Fruit fly (Drosophila melanogaster) whole organism, embryonic: ENCODE data around the gene CG14005.

Experiments used
- CG10147 ChIP-seq: fragments of 200-800 bp; sonication (Bioruptor generic); optimal IDR thresholded peaks from 2 replicates; lab custom pipeline; 2019; ENCODE audit warnings: missing biosample characterization, mild to moderate bottlenecking, missing genetic modification characterization, moderate library complexity
- CG10366 ChIP-seq: fragments of 200-800 bp; sonication (Bioruptor generic); IDR thresholded peaks from 2 replicates; pipeline ENCODE4 v1.3.6; 2022; ENCODE audit warnings: missing biosample characterization, missing genetic modification characterization
- CG11456 ChIP-seq: fragments of 200-800 bp; sonication (Bioruptor generic); IDR thresholded peaks from 3 replicates; pipeline ENCODE4 v1.3.6; 2022; ENCODE audit warnings: missing biosample characterization, missing genetic modification characterization
- CG11723 ChIP-seq: fragments of 200-800 bp; sonication (Bioruptor generic); optimal IDR thresholded peaks from 2 replicates; lab custom pipeline; 2017; ENCODE audit warnings: missing biosample characterization, mild to moderate bottlenecking, missing genetic modification characterization
- CG12155 ChIP-seq: fragments of 200-800 bp; sonication (Bioruptor generic); optimal IDR thresholded peaks from 3 replicates; lab custom pipeline; 2016; ENCODE audit warnings: missing biosample characterization, missing genetic modification characterization
- CG13624 ChIP-seq: fragments of 200-800 bp; sonication (Bioruptor generic); optimal IDR thresholded peaks from 2 replicates; lab custom pipeline; 2016; ENCODE audit warnings: missing biosample characterization, missing genetic modification characterization
- CG14014 ChIP-seq: fragments of 200-800 bp; sonication (Bioruptor generic); IDR thresholded peaks from 2 replicates; pipeline ENCODE4 v1.3.6; 2022; ENCODE audit warnings: missing biosample characterization, missing genetic modification characterization
- CG15514 ChIP-seq: fragments of 200-800 bp; sonication (Bioruptor generic); optimal IDR thresholded peaks from 3 replicates; lab custom pipeline; 2017; ENCODE audit warnings: missing biosample characterization, missing genetic modification characterization, mild to moderate bottlenecking, moderate library complexity, missing genetic modification reagents
- CG16813 ChIP-seq: fragments of 200-800 bp; sonication (Bioruptor generic); IDR thresholded peaks from 3 replicates; pipeline ENCODE4 v1.3.6; 2022; ENCODE audit warnings: missing biosample characterization, missing genetic modification characterization; ENCODE audit not compliant: partially characterized antibody
- CG16863 ChIP-seq: fragments of 200-800 bp; sonication (Bioruptor generic); optimal IDR thresholded peaks from 3 replicates; lab custom pipeline; 2016; ENCODE audit warnings: missing biosample characterization, missing genetic modification characterization
- CG17361 ChIP-seq: fragments of 200-800 bp; sonication (Bioruptor generic); IDR thresholded peaks from 3 replicates; pipeline ENCODE4 v1.3.6; 2022; ENCODE audit warnings: missing biosample characterization, missing genetic modification characterization
- CG17829 ChIP-seq: fragments of 200-800 bp; optimal IDR thresholded peaks from 2 replicates; lab custom pipeline; 2019; ENCODE audit warnings: missing biosample characterization, mild to moderate bottlenecking, missing genetic modification characterization, moderate library complexity
- CG18262 ChIP-seq: fragments of 200-800 bp; optimal IDR thresholded peaks from 3 replicates; lab custom pipeline; 2019; ENCODE audit warnings: missing biosample characterization, mild to moderate bottlenecking, missing genetic modification characterization, moderate library complexity
- CG2889 ChIP-seq: fragments of 200-800 bp; sonication (Bioruptor generic); IDR thresholded peaks from 3 replicates; pipeline ENCODE4 v1.3.6; 2022; ENCODE audit warnings: missing biosample characterization, missing genetic modification characterization
- CG3065 ChIP-seq: fragments of 200-800 bp; sonication (Bioruptor generic); optimal IDR thresholded peaks from 2 replicates; lab custom pipeline; 2016; ENCODE audit warnings: missing biosample characterization, missing genetic modification characterization
- CG31441 ChIP-seq: fragments of 200-800 bp; sonication (Bioruptor generic); IDR thresholded peaks from 2 replicates; pipeline ENCODE4 v1.3.6; 2022; ENCODE audit warnings: missing biosample characterization, missing genetic modification characterization
- CG32532 ChIP-seq: fragments of 200-800 bp; sonication (Bioruptor generic); IDR thresholded peaks from 2 replicates; pipeline ENCODE4 v1.3.6; 2022; ENCODE audit warnings: missing biosample characterization, missing genetic modification characterization
- CG43689 ChIP-seq: fragments of 200-800 bp; sonication (Bioruptor generic); IDR thresholded peaks from 2 replicates; pipeline ENCODE4 v1.3.6; 2022; ENCODE audit warnings: missing biosample characterization, missing genetic modification characterization
- CG4424 ChIP-seq: fragments of 200-800 bp; sonication (Bioruptor generic); optimal IDR thresholded peaks from 3 replicates; lab custom pipeline; 2016; ENCODE audit warnings: missing biosample characterization, missing genetic modification characterization
- CG4730 ChIP-seq: fragments of 200-800 bp; sonication (Bioruptor generic); IDR thresholded peaks from 2 replicates; pipeline ENCODE4 v1.3.6; 2022; ENCODE audit warnings: missing biosample characterization, missing genetic modification characterization
- CG4854 ChIP-seq: fragments of 200-800 bp; sonication (Bioruptor generic); optimal IDR thresholded peaks from 2 replicates; lab custom pipeline; 2016; ENCODE audit warnings: missing biosample characterization, missing genetic modification characterization, inconsistent platforms
- CG5245 ChIP-seq: fragments of 200-800 bp; sonication (Bioruptor generic); optimal IDR thresholded peaks from 3 replicates; lab custom pipeline; 2016; ENCODE audit warnings: missing biosample characterization, missing genetic modification characterization
- CG6689 ChIP-seq: fragments of 200-800 bp; sonication (Bioruptor generic); IDR thresholded peaks from 2 replicates; pipeline ENCODE4 v1.3.6; 2022; ENCODE audit warnings: missing biosample characterization, missing genetic modification characterization
- CG6791 ChIP-seq: fragments of 200-800 bp; sonication (Bioruptor generic); IDR thresholded peaks from 3 replicates; pipeline ENCODE4 v1.3.6; 2022; ENCODE audit warnings: missing biosample characterization, missing genetic modification characterization; ENCODE audit not compliant: partially characterized antibody
- CG7928 ChIP-seq: fragments of 200-800 bp; sonication (Bioruptor generic); optimal IDR thresholded peaks from 2 replicates; lab custom pipeline; 2017; ENCODE audit warnings: missing biosample characterization, mild to moderate bottlenecking, missing genetic modification characterization
- Dbx ChIP-seq: fragments of 200-800 bp; sonication (Bioruptor generic); IDR thresholded peaks from 3 replicates; pipeline ENCODE4 v1.3.6; 2022; ENCODE audit warnings: missing biosample characterization, missing genetic modification characterization
- Dref ChIP-seq: fragments of 200-800 bp; sonication (Bioruptor generic); IDR thresholded peaks from 2 replicates; pipeline ENCODE4 v1.3.6; 2022; ENCODE audit warnings: missing biosample characterization, missing genetic modification characterization
- H2.0 ChIP-seq: fragments of 200-800 bp; sonication (Bioruptor generic); IDR thresholded peaks from 2 replicates; pipeline ENCODE4 v1.3.6; 2022; ENCODE audit warnings: missing biosample characterization, missing genetic modification characterization
- HLH3B ChIP-seq: fragments of 200-800 bp; sonication (Bioruptor generic); IDR thresholded peaks from 2 replicates; pipeline ENCODE4 v1.3.6; 2022; ENCODE audit warnings: missing biosample characterization, missing genetic modification characterization
- Hey ChIP-seq: fragments of 200-800 bp; sonication (Bioruptor generic); optimal IDR thresholded peaks from 3 replicates; lab custom pipeline; 2018; ENCODE audit warnings: missing biosample characterization, mild to moderate bottlenecking, missing genetic modification characterization
- Hmx ChIP-seq: fragments of 200-800 bp; sonication (Bioruptor generic); optimal IDR thresholded peaks from 2 replicates; lab custom pipeline; 2016; ENCODE audit warnings: missing biosample characterization, missing genetic modification characterization
- MBD-R2 ChIP-seq: fragments of 200-800 bp; sonication (Bioruptor generic); IDR thresholded peaks from 2 replicates; pipeline ENCODE4 v1.3.6; 2022; ENCODE audit warnings: missing biosample characterization, missing genetic modification characterization
- Oaz ChIP-seq: fragments of 200-800 bp; sonication (Bioruptor generic); IDR thresholded peaks from 2 replicates; pipeline ENCODE4 v1.3.6; 2022; ENCODE audit warnings: missing biosample characterization, missing genetic modification characterization
- Opbp ChIP-seq: fragments of 200-800 bp; sonication (Bioruptor generic); IDR thresholded peaks from 3 replicates; pipeline ENCODE4 v1.3.6; 2022; ENCODE audit warnings: missing biosample characterization, missing genetic modification characterization; ENCODE audit not compliant: partially characterized antibody
- Scr ChIP-seq: fragments of 200-800 bp; sonication (Bioruptor generic); IDR thresholded peaks from 2 replicates; pipeline ENCODE4 v1.3.6; 2022; ENCODE audit warnings: missing biosample characterization, missing genetic modification characterization; ENCODE audit not compliant: partially characterized antibody
- ac ChIP-seq: fragments of 200-800 bp; sonication (Bioruptor generic); optimal IDR thresholded peaks from 3 replicates; lab custom pipeline; 2017; ENCODE audit warnings: missing biosample characterization, mild to moderate bottlenecking, missing genetic modification characterization
- ase ChIP-seq: fragments of 200-800 bp; sonication (Bioruptor generic); IDR thresholded peaks from 3 replicates; pipeline ENCODE4 v1.3.6; 2022; ENCODE audit warnings: missing biosample characterization, missing genetic modification characterization
- az2 ChIP-seq: fragments of 200-800 bp; sonication (Bioruptor generic); optimal IDR thresholded peaks from 3 replicates; lab custom pipeline; 2016; ENCODE audit warnings: missing biosample characterization, missing genetic modification characterization
- gsb ChIP-seq: fragments of 200-800 bp; sonication (Bioruptor generic); IDR thresholded peaks from 2 replicates; pipeline ENCODE4 v1.3.6; 2022; ENCODE audit warnings: missing biosample characterization, missing genetic modification characterization
- jing ChIP-seq: fragments of 200-800 bp; sonication (Bioruptor generic); optimal IDR thresholded peaks from 2 replicates; lab custom pipeline; 2018; ENCODE audit warnings: missing biosample characterization, mild to moderate bottlenecking, missing genetic modification characterization
- otp ChIP-seq: fragments of 200-800 bp; sonication (Bioruptor generic); IDR thresholded peaks from 3 replicates; pipeline ENCODE4, ENCODE4 v1.3.6; 2022; ENCODE audit warnings: missing biosample characterization, missing genetic modification characterization
- pros ChIP-seq: fragments of 200-800 bp; sonication (Bioruptor generic); optimal IDR thresholded peaks from 3 replicates; lab custom pipeline; 2019; ENCODE audit warnings: missing biosample characterization, mild to moderate bottlenecking, missing genetic modification characterization, moderate library complexity
- repo ChIP-seq: fragments of 200-800 bp; sonication (Bioruptor generic); optimal IDR thresholded peaks from 2 replicates; lab custom pipeline; 2016; ENCODE audit warnings: missing biosample characterization, missing genetic modification characterization
- sug ChIP-seq: fragments of 200-800 bp; optimal IDR thresholded peaks from 2 replicates; lab custom pipeline; 2019; ENCODE audit warnings: missing biosample characterization, mild to moderate bottlenecking, missing genetic modification characterization, moderate library complexity
- tap ChIP-seq: fragments of 200-800 bp; optimal IDR thresholded peaks from 3 replicates; lab custom pipeline; 2019; ENCODE audit warnings: missing biosample characterization, mild to moderate bottlenecking, missing genetic modification characterization, moderate library complexity
- tgo ChIP-seq: fragments of 200-800 bp; sonication (Bioruptor generic); IDR thresholded peaks from 3 replicates; pipeline ENCODE4 v1.3.6; 2022; ENCODE audit warnings: missing biosample characterization, missing genetic modification characterization
- unc-4 ChIP-seq: fragments of 200-800 bp; sonication (Bioruptor generic); IDR thresholded peaks from 2 replicates; pipeline ENCODE4 v1.3.6; 2022; ENCODE audit warnings: missing biosample characterization, missing genetic modification characterization; ENCODE audit not compliant: partially characterized antibody
- unpg ChIP-seq: fragments of 200-800 bp; sonication (Bioruptor generic); optimal IDR thresholded peaks from 3 replicates; lab custom pipeline; 2018; ENCODE audit warnings: missing biosample characterization, mild to moderate bottlenecking, missing genetic modification characterization, moderate library complexity
- vnd ChIP-seq: fragments of 200-800 bp; sonication (Bioruptor generic); IDR thresholded peaks from 3 replicates; pipeline ENCODE4 v1.3.6; 2022; ENCODE audit warnings: missing biosample characterization, missing genetic modification characterization; ENCODE audit not compliant: partially characterized antibody
- zen ChIP-seq: fragments of 200-800 bp; sonication (Bioruptor generic); optimal IDR thresholded peaks from 3 replicates; lab custom pipeline; 2018; ENCODE audit warnings: missing biosample characterization, mild to moderate bottlenecking, missing genetic modification characterization, moderate library complexity

Gene CG14005

dm6 chr2L:5771179-5771578 is 30.6 kb downstream of the CG14005 start (continued):
- TF ChIP-seq CG11723 (GFP tag; lab: Kevin White, UChicago) (no peak), CG14014 (GFP tag; lab: Robert Waterston, UW) (0 out of 2 replicates have a peak, but pooled peaks have one; percentile 17), repo (GFP tag; lab: Kevin White, UChicago) (no peak), CG4424 (GFP tag; lab: Kevin White, UChicago) (peak; percentile 41), vnd (GFP tag; lab: Robert Waterston, UW) (peak; percentile 50; the same call in 2 of the 3 replicates), Hmx (GFP tag; lab: Kevin White, UChicago) (no peak), unc-4 (GFP tag; lab: Robert Waterston, UW) (no peak), sug (tag; lab: Kevin White, UChicago) (peak; percentile 41), CG17361 (peak; percentile 54; the same call in 2 of the 3 replicates), CG6791 (GFP tag; lab: Robert Waterston, UW) (peak; percentile 63; the same call in 2 of the 3 replicates), CG5245 (GFP tag; lab: Kevin White, UChicago) (peak; percentile 27), Oaz (peak; percentile 20; the same call in 1 of the 2 replicates), CG43689 (GFP tag; lab: Robert Waterston, UW) (no peak), MBD-R2 (GFP tag; lab: Robert Waterston, UW) (peak; percentile 16; the same call in 1 of the 2 replicates), Dref (no peak), CG16813 (GFP tag; lab: Robert Waterston, UW) (peak; percentile 60), ac (GFP tag; lab: Kevin White, UChicago) (no peak), pros (GFP tag; lab: Kevin White, UChicago) (no peak), az2 (peak; percentile 39), CG11456 (peak; percentile 86; the same call in 2 of the 3 replicates), CG10147 (GFP tag; lab: Kevin White, UChicago) (no peak), H2.0 (0 out of 2 replicates have a peak, but pooled peaks have one; percentile 29), CG4854 (GFP tag; lab: Kevin White, UChicago) (peak; percentile 14), Opbp (GFP tag; lab: Robert Waterston, UW) (peak; percentile 78; the same call in 2 of the 3 replicates), CG16863 (GFP tag; lab: Kevin White, UChicago) (peak; percentile 6), gsb (GFP tag; lab: Robert Waterston, UW) (0 out of 2 replicates have a peak, but pooled peaks have one; percentile 10), zen (tag; lab: Kevin White, UChicago) (no peak), Scr (0 out of 2 replicates have a peak, but pooled peaks have one; percentile 30), tgo (GFP tag; lab: Robert Waterston, UW) (peak; percentile 52), CG2889 (no peak), CG18262 (tag; lab: Kevin White, UChicago) (no peak), otp (GFP tag; lab: Robert Waterston, UW) (no peak), CG17829 (tag; lab: Kevin White, UChicago) (peak; percentile 48), CG3065 (peak; percentile 38), Dbx (GFP tag; lab: Robert Waterston, UW) (0 out of 3 replicates have a peak, but pooled peaks have one; percentile 34), ase (GFP tag; lab: Robert Waterston, UW) (peak; percentile 51; the same call in 2 of the 3 replicates), CG10366 (GFP tag; lab: Robert Waterston, UW) (peak; percentile 10; the same call in 1 of the 2 replicates), CG13624 (GFP tag; lab: Kevin White, UChicago) (peak; percentile 12), CG32532 (GFP tag; lab: Robert Waterston, UW) (peak; percentile 82), tap (no peak), unpg (GFP tag; lab: Kevin White, UChicago) (no peak), jing (GFP tag; lab: Kevin White, UChicago) (no peak), Hey (tag; lab: Kevin White, UChicago) (no peak), CG7928 (GFP tag; lab: Kevin White, UChicago) (no peak), CG15514 (GFP tag; lab: Kevin White, UChicago) (peak; percentile 2), CG4730 (GFP tag; lab: Robert Waterston, UW) (peak; percentile 15; the same call in 1 of the 2 replicates), CG31441 (GFP tag; lab: Robert Waterston, UW) (no peak), HLH3B (0 out of 2 replicates have a peak, but pooled peaks have one; percentile 27), CG12155 (GFP tag; lab: Kevin White, UChicago) (no peak), CG6689 (GFP tag; lab: Robert Waterston, UW) (no peak)
